Worm (Caenorhabditis elegans): ENCODE data around the gene iff-2.

iff-2 gene

DNA sequence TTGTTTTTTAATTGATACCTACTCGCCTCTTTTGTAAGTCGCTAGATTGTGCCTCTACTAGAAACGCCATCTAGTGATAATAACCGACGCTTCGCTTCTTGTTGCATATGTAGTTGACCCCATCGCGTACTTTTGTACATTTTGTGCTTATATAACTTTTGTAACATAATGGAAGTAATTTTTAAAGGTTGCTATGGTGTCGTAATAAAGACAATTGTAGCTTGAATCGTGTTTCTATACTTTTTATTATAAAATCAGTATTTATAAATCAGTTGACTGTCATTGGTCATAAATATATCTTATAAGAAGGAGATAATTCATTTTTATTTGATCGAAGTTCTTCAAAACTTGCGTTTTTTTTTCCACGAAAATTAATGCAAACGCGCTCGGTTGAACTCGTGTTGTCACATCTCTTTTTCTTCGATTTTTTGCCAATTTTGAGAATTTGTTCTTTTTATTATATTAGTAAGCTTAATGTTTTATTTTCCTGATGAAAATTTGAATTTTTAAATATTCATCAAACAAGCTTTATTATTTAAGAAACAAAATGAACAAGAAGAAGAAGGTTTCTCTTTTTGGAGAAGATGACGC is 16.4 kb upstream of the iff-2 start, which contains the start of gene F54C9.9:
TSS of gene F54C9.9 (plus strand) at position 541 of the 591 bp plus-strand sequence.
- TF ChIP-seq lin-38 (GFP tag; IDR thresholded peaks at IDR 0.05) (peak; percentile 82), lsy-2 (tag; optimal IDR thresholded peaks at IDR 0.05) (peak in 1 of 2 experiments; percentile 61), mep-1 (tag; optimal IDR thresholded peaks at IDR 0.05) (peak; percentile 2), nhr-28 (tag; optimal IDR thresholded peaks at IDR 0.05) (peak; percentile 11), unc-130 (GFP tag; optimal IDR thresholded peaks at IDR 0.05) (peak; percentile 54), php-3 (GFP tag; IDR thresholded peaks at IDR 0.05) (no peak), mes-2 (tag; optimal IDR thresholded peaks at IDR 0.05; ENCODE audit: poor library complexity, severe bottlenecking) (peak; percentile 44), snpc-4 (tag; optimal IDR thresholded peaks at IDR 0.05) (no peak), daf-19 (GFP tag; conservative IDR thresholded peaks at IDR 0.05) (no peak), snpc-1.2 (GFP tag; IDR thresholded peaks at IDR 0.05) (peak; percentile 64; the same call in 1 of the 2 replicates), pha-4 (GFP tag; IDR thresholded peaks at IDR 0.05) (peak; percentile 55; the same call in 1 of the 2 replicates), pha-4 (tag; optimal IDR thresholded peaks at IDR 0.05) (no peak), dpl-1 (GFP tag; optimal IDR thresholded peaks at IDR 0.05) (peak; percentile 4)

- TF ChIP-seq gei-8 (GFP tag; optimal IDR thresholded peaks at IDR 0.05) (no peak), lin-38 (GFP tag; IDR thresholded peaks at IDR 0.05) (0 out of 2 replicates have a peak, but pooled peaks have one; percentile 4), ceh-20 (GFP tag; IDR thresholded peaks at IDR 0.05) (no peak), unc-130 (GFP tag; optimal IDR thresholded peaks at IDR 0.05) (peak; percentile 24)
These were observed 14.0 kb upstream of the iff-2 start, which contains the start of gene puf-5 for ce11 chrII:8575184-8575583. puf-5 (plus strand) TSS chrII:8575541.

ce11 chrII:8573044-8573443 is 11.9 kb upstream of the iff-2 start, which contains the start of gene F54C9.7:
F54C9.7 (plus strand) TSS chrII:8573344.
- TF ChIP-seq lin-38 (GFP tag; IDR thresholded peaks at IDR 0.05) (peak; percentile 44), lin-13 (GFP tag; optimal IDR thresholded peaks at IDR 0.05) (no peak)

ce11 chrII:8570977-8571376 is 9.8 kb upstream of the iff-2 start, which contains the start of gene bcs-1:
bcs-1 (plus strand) TSS chrII:8571085.
- TF ChIP-seq spr-1 (tag; optimal IDR thresholded peaks at IDR 0.05): no peak
- no peak for TF ChIP-seq mxl-3 (GFP tag; optimal IDR thresholded peaks at IDR 0.05)
- peak; percentile 39 for TF ChIP-seq F49E8.2 (tag; optimal IDR thresholded peaks at IDR 0.05; ENCODE audit: borderline replicate concordance)
- no peak for TF ChIP-seq jun-1 (tag; optimal IDR thresholded peaks at IDR 0.05)
- no peak for TF ChIP-seq nhr-25 (tag; optimal IDR thresholded peaks at IDR 0.05; ENCODE audit: borderline replicate concordance, insufficient read depth)
- TF ChIP-seq madf-5 (GFP tag; IDR thresholded peaks at IDR 0.05): no peak
- no peak for TF ChIP-seq lir-3 (tag; optimal IDR thresholded peaks at IDR 0.05)
- TF ChIP-seq ctbp-1 (GFP tag; IDR thresholded peaks at IDR 0.05): no peak
- 0 out of 2 replicates have a peak, but pooled peaks have one; percentile 7 for TF ChIP-seq Y48G9A.11 (GFP tag; IDR thresholded peaks at IDR 0.05)
- no peak for TF ChIP-seq fkh-10 (GFP tag; optimal IDR thresholded peaks at IDR 0.05)
- no peak for TF ChIP-seq zag-1 (tag; optimal IDR thresholded peaks at IDR 0.05)
- no peak for TF ChIP-seq zip-2 (tag; optimal IDR thresholded peaks at IDR 0.05)
- TF ChIP-seq lin-38 (GFP tag; IDR thresholded peaks at IDR 0.05): peak; percentile 49; the same call in 1 of the 2 replicates
- TF ChIP-seq R02D3.7 (tag; optimal IDR thresholded peaks at IDR 0.05): no peak
- no peak for TF ChIP-seq mxl-2 (GFP tag; conservative IDR thresholded peaks at IDR 0.05)
- TF ChIP-seq vab-7 (GFP tag; IDR thresholded peaks at IDR 0.05): no peak
- TF ChIP-seq egl-43 (GFP tag; IDR thresholded peaks at IDR 0.05): no peak
- no peak for TF ChIP-seq mdt-29 (GFP tag; IDR thresholded peaks at IDR 0.05)
- TF ChIP-seq Y105C5A.15 (GFP tag; IDR thresholded peaks at IDR 0.05): no peak
- no peak for TF ChIP-seq daf-12 (tag; optimal IDR thresholded peaks at IDR 0.05)
- TF ChIP-seq pha-4 (GFP tag; IDR thresholded peaks at IDR 0.05): no peak
- no peak for TF ChIP-seq pha-4 (tag; optimal IDR thresholded peaks at IDR 0.05)
- TF ChIP-seq mes-2 (tag; optimal IDR thresholded peaks at IDR 0.05; ENCODE audit: poor library complexity, severe bottlenecking): no peak
- no peak for TF ChIP-seq aly-2 (tag; optimal IDR thresholded peaks at IDR 0.05)
- no peak for TF ChIP-seq lin-13 (GFP tag; optimal IDR thresholded peaks at IDR 0.05)
- TF ChIP-seq mep-1 (tag; optimal IDR thresholded peaks at IDR 0.05): no peak
- no peak for TF ChIP-seq dmd-6 (GFP tag; IDR thresholded peaks at IDR 0.05)
- no peak for TF ChIP-seq ama-1 (optimal IDR thresholded peaks at IDR 0.05)
- TF ChIP-seq daf-16 (GFP tag; optimal IDR thresholded peaks at IDR 0.05): no peak
- TF ChIP-seq daf-16 (tag; optimal IDR thresholded peaks at IDR 0.05): peak; percentile 14
- no peak for TF ChIP-seq cey-2 (tag; optimal IDR thresholded peaks at IDR 0.05; ENCODE audit: borderline replicate concordance, insufficient read depth)
- TF ChIP-seq pqm-1 (tag; optimal IDR thresholded peaks at IDR 0.05): no peak
- 0 out of 2 replicates have a peak, but pooled peaks have one; percentile 14 for TF ChIP-seq tra-1 (GFP tag; IDR thresholded peaks at IDR 0.05)
